Worm (Caenorhabditis elegans) whole organism, L1 larva: ENCODE measurements around the gene F48E8.4.

Source experiments
- alr-1 ChIP-seq: fragments of 200-800 bp; sonication (Bioruptor generic); optimal IDR thresholded peaks from 2 replicates; lab custom pipeline; 2018; ENCODE audit warnings: borderline replicate concordance, mild to moderate bottlenecking, missing genetic modification characterization, missing compliant biosample characterization
- ama-1 ChIP-seq: fragments of 150-350 bp; optimal IDR thresholded peaks from 2 replicates; lab custom pipeline; 2014
- blmp-1 ChIP-seq: fragments of 150-350 bp; optimal IDR thresholded peaks from 2 replicates; lab custom pipeline; 2014; ENCODE audit warnings: missing biosample characterization, missing genetic modification characterization
- ceh-82 ChIP-seq, 3 experiments: fragments of 150-350 bp in 1 of 3; sonication (generic microtip) in 2 of 3; optimal IDR thresholded peaks; 2 replicates each; lab custom pipeline; 2014 to 2017; ENCODE audit warnings: missing biosample characterization in 3 of 3, missing genetic modification characterization in 3 of 3
- ceh-88 ChIP-seq: fragments of 200-800 bp; sonication (Bioruptor generic); IDR thresholded peaks from 2 replicates; pipeline ENCODE4 v1.3.6; 2022; ENCODE audit warnings: missing genetic modification characterization, missing compliant biosample characterization
- ceh-90 ChIP-seq: sonication (generic microtip); optimal IDR thresholded peaks from 2 replicates; lab custom pipeline; 2016; ENCODE audit warnings: missing genetic modification characterization, missing compliant biosample characterization
- dpl-1 ChIP-seq, 3 experiments: fragments of 150-350 bp in 2 of 3; sonication (generic microtip) in 1 of 3; optimal IDR thresholded peaks; 2 replicates each; lab custom pipeline; 2014 to 2017; ENCODE audit warnings: missing biosample characterization in 3 of 3, missing genetic modification characterization in 3 of 3, missing genetic modification reagents in 3 of 3
- dsc-1 ChIP-seq: sonication (generic microtip); optimal IDR thresholded peaks from 2 replicates; lab custom pipeline; 2016; ENCODE audit warnings: mild to moderate bottlenecking, missing genetic modification characterization, missing compliant biosample characterization
- efl-1 ChIP-seq, 4 experiments: fragments of 150-350 bp; optimal IDR thresholded peaks in 3 of 4; peaks in 1 of 4; 1 replicate in 1 of 4; 2 replicates in 3 of 4; lab custom pipeline; 2014; ENCODE audit warnings: missing biosample characterization in 2 of 4, missing genetic modification characterization in 2 of 4, missing genetic modification reagents in 2 of 4
- efl-3 ChIP-seq: fragments of 200-800 bp; sonication (Bioruptor generic); optimal IDR thresholded peaks from 2 replicates; lab custom pipeline; 2018; ENCODE audit warnings: mild to moderate bottlenecking, missing genetic modification characterization, missing compliant biosample characterization
- egl-13 ChIP-seq: sonication (generic microtip); optimal IDR thresholded peaks from 2 replicates; lab custom pipeline; 2016; ENCODE audit warnings: missing genotype, missing genetic modification reagents, missing genetic modification characterization, missing compliant biosample characterization
- fos-1 ChIP-seq: fragments of 150-350 bp; optimal IDR thresholded peaks from 2 replicates; lab custom pipeline; 2014; ENCODE audit warnings: missing biosample characterization, missing genetic modification characterization
- grh-1 ChIP-seq: fragments of 200-800 bp; sonication (Bioruptor generic); IDR thresholded peaks from 2 replicates; pipeline ENCODE4 v1.3.6; 2022; ENCODE audit warnings: missing genetic modification reagents, missing genetic modification characterization, missing compliant biosample characterization
- hlh-17 ChIP-seq: fragments of 200-800 bp; sonication (Bioruptor generic); optimal IDR thresholded peaks from 2 replicates; lab custom pipeline; 2018; ENCODE audit warnings: missing genetic modification characterization, mild to moderate bottlenecking, missing compliant biosample characterization, moderate library complexity, borderline replicate concordance
- jun-1 ChIP-seq: fragments of 150-350 bp; optimal IDR thresholded peaks from 2 replicates; lab custom pipeline; 2014; ENCODE audit warnings: missing biosample characterization, missing genetic modification reagents, missing genetic modification characterization
- lin-14 ChIP-seq: fragments of 200-800 bp; sonication (Bioruptor generic); optimal IDR thresholded peaks from 2 replicates; lab custom pipeline; 2018; ENCODE audit warnings: mild to moderate bottlenecking, missing genetic modification characterization, moderate library complexity, missing compliant biosample characterization
- lin-35 ChIP-seq, 2 experiments: fragments of 150-350 bp; optimal IDR thresholded peaks; 2 replicates each; lab custom pipeline; 2014; ENCODE audit warnings: missing biosample characterization in 2 of 2, missing genetic modification characterization in 2 of 2, missing genetic modification reagents in 2 of 2
- lsy-2 ChIP-seq, 2 experiments: fragments of 150-350 bp; optimal IDR thresholded peaks; 2 replicates each; lab custom pipeline; 2014; ENCODE audit warnings: missing biosample characterization in 2 of 2, missing genetic modification characterization in 2 of 2
- mep-1 ChIP-seq: fragments of 150-350 bp; optimal IDR thresholded peaks from 2 replicates; lab custom pipeline; 2014; ENCODE audit warnings: missing biosample characterization, missing genetic modification characterization
- nhr-19 ChIP-seq: fragments of 200-800 bp; sonication (Bioruptor generic); conservative IDR thresholded peaks from 2 replicates; pipeline ENCODE4 v1.3.6; 2022; ENCODE audit warnings: missing genetic modification characterization, missing compliant biosample characterization
- nhr-20 ChIP-seq: sonication (generic microtip); optimal IDR thresholded peaks from 2 replicates; lab custom pipeline; 2016; ENCODE audit warnings: mild to moderate bottlenecking, missing genetic modification characterization, missing compliant biosample characterization
- nhr-237 ChIP-seq: fragments of 150-350 bp; optimal IDR thresholded peaks from 2 replicates; lab custom pipeline; 2014; ENCODE audit warnings: missing biosample characterization, missing genetic modification characterization
- nhr-47 ChIP-seq: sonication (generic microtip); optimal IDR thresholded peaks from 2 replicates; lab custom pipeline; 2016; ENCODE audit warnings: mild to moderate bottlenecking, missing genetic modification characterization, moderate library complexity, missing compliant biosample characterization
- nhr-71 ChIP-seq: sonication (generic microtip); optimal IDR thresholded peaks from 2 replicates; lab custom pipeline; 2016; ENCODE audit warnings: mild to moderate bottlenecking, missing genetic modification characterization, moderate library complexity, missing compliant biosample characterization
- nhr-85 ChIP-seq: sonication (generic microtip); peaks from one replicate; lab custom pipeline; 2016; ENCODE audit warnings: missing genetic modification characterization, inconsistent platforms, missing compliant biosample characterization
- nhr-90 ChIP-seq: sonication (generic microtip); optimal IDR thresholded peaks from 2 replicates; lab custom pipeline; 2016; ENCODE audit warnings: mild to moderate bottlenecking, missing genetic modification characterization, missing compliant biosample characterization; ENCODE audit not compliant: poor library complexity
- pag-3 ChIP-seq: sonication (generic microtip); optimal IDR thresholded peaks from 2 replicates; lab custom pipeline; 2017; ENCODE audit warnings: missing genetic modification characterization, mild to moderate bottlenecking, missing compliant biosample characterization, antibody characterized with exemption, borderline replicate concordance; ENCODE audit not compliant: insufficient read depth
- rnt-1 ChIP-seq: sonication (generic microtip); optimal IDR thresholded peaks from 2 replicates; lab custom pipeline; 2016; ENCODE audit warnings: mild to moderate bottlenecking, missing genetic modification characterization, moderate library complexity, missing compliant biosample characterization
- unc-86 ChIP-seq: sonication (generic microtip); optimal IDR thresholded peaks from 2 replicates; lab custom pipeline; 2016; ENCODE audit warnings: missing genetic modification characterization, missing compliant biosample characterization
- unc-98 ChIP-seq: fragments of 200-800 bp; sonication (Bioruptor generic); IDR thresholded peaks from 2 replicates; pipeline ENCODE4 v1.3.6; 2022; ENCODE audit warnings: missing genetic modification characterization, missing compliant biosample characterization
- ztf-4 ChIP-seq: fragments of 150-350 bp; optimal IDR thresholded peaks from 2 replicates; lab custom pipeline; 2014; ENCODE audit warnings: missing biosample characterization, missing genetic modification characterization

Gene F48E8.4

DNA sequence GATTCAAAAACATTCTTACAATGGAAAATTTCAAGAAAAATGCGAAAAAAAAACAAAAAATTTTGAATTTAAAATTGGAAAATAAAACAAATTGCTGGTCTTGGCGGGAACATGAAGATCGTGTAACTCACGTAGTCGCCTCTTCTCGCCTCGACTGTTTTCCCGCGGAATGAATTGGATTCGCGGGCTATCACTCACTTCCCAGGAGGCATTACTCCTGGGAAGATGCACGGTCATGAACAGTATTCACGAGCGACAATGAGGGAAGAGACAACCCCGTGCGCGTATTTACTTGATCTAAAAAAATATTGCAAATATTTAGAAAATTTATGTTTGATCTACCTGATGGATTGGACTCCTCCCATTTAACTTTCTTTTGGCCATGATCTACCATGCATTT lies 47.1 kb upstream of the F48E8.4 start (continued):
- TF ChIP-seq nhr-90 (tag; lab: Kevin White, UChicago) (no peak), ceh-88 (GFP tag; lab: Robert Waterston, UW) (no peak)

DNA sequence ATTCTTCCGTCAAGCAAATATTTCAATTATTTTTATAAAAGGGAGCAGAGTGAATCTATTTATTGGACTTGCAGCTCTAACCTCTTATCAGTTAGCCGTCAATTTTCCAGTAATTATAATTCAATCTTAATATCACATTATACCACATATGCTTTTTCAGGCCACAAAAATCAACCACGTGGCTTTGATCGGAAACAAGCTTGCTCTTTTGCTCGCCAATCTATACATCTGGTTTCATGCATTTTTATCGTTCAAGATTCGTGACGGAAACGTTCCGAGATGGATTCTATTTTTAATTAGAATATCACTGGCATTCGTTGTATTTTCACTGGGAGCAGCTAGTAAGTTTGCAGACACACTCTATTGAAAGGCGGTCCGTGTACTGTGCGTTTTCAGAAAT lies 46.3 kb upstream of the F48E8.4 start:
- TF ChIP-seq dsc-1 (tag; lab: Kevin White, UChicago) = peak; percentile 82
- no peak for TF ChIP-seq hlh-17 (GFP tag; lab: Kevin White, UChicago)

ce11 chrIII:5407588-5407987 lies 45.8 kb upstream of the F48E8.4 start, which contains the start of gene W03A5.1:
Gene W03A5.1, plus strand, starts transcription at chrIII:5407888.
- TF ChIP-seq nhr-85 (tag; lab: Kevin White, UChicago) = no peak
- TF ChIP-seq ama-1 (lab: Kevin White, UChicago) = no peak
- no peak for TF ChIP-seq alr-1 (tag; lab: Kevin White, UChicago)
- no peak for TF ChIP-seq unc-86 (tag; lab: Kevin White, UChicago)
- no peak for TF ChIP-seq grh-1 (GFP tag; lab: Robert Waterston, UW)
- TF ChIP-seq ceh-82 (tag; optimal IDR thresholded peaks at IDR 0.05; lab: Kevin White, UChicago) = no peak
- TF ChIP-seq efl-3 (GFP tag; lab: Kevin White, UChicago) = no peak
- no peak for TF ChIP-seq nhr-20 (tag; lab: Kevin White, UChicago)
- no peak for TF ChIP-seq egl-13 (tag; lab: Kevin White, UChicago)
- no peak for TF ChIP-seq nhr-237
- TF ChIP-seq, all 84 proteins: peak for 0

ce11 chrIII:5413680-5414079 lies 39.7 kb upstream of the F48E8.4 start, which contains the start of gene grl-22:
Gene grl-22, minus strand, starts transcription at chrIII:5414011.
- no peak for TF ChIP-seq ztf-4 (tag; lab: Kevin White, UChicago)
- no peak for TF ChIP-seq dpl-1 (GFP tag; optimal IDR thresholded peaks at IDR 0.05; lab: Kevin White, UChicago)
- TF ChIP-seq ceh-90 (tag; lab: Kevin White, UChicago) = no peak
- no peak for TF ChIP-seq efl-1 (optimal IDR thresholded peaks at IDR 0.05; lab: Kevin White, UChicago)
- peak in 1 of 2 experiments; percentile 39 for TF ChIP-seq efl-1 (GFP tag; optimal IDR thresholded peaks at IDR 0.05 in 1 of 2; lab: Kevin White, UChicago)
- no peak for TF ChIP-seq mep-1 (tag; lab: Kevin White, UChicago)
- TF ChIP-seq fos-1 (tag; lab: Kevin White, UChicago) = no peak

DNA sequence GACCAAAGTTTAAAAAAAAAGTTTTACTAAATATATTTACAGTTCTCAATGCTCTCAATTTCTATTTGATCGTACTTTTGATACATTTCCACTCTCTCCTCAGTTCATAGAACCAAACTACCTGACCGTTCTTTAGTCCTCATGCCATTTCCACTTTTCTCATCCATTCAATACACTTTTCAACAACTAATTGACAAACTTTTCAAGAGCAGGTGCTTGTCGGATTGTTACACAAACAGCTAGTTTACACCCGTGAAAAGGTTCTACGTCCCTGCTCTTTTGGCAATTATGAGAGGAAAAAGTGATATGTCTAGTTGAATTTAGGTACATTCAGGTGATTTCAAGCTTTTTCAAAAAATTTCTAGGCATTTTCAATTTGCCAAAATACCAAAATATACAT lies 35.5 kb upstream of the F48E8.4 start:
- TF ChIP-seq lsy-2 (tag; optimal IDR thresholded peaks at IDR 0.05; lab: Kevin White, UChicago) (peak in 1 of 2 experiments; percentile 31), pag-3 (tag; lab: Kevin White, UChicago) (peak; percentile 59), rnt-1 (tag; lab: Kevin White, UChicago) (peak; percentile 43), jun-1 (tag; lab: Kevin White, UChicago) (no peak), nhr-19 (peak; percentile 51), nhr-71 (tag; lab: Kevin White, UChicago) (peak; percentile 36), lin-14 (peak; percentile 58), nhr-47 (no peak), lin-35 (GFP tag; optimal IDR thresholded peaks at IDR 0.05; lab: Kevin White, UChicago) (peak in 1 of 2 experiments; percentile 4)

DNA sequence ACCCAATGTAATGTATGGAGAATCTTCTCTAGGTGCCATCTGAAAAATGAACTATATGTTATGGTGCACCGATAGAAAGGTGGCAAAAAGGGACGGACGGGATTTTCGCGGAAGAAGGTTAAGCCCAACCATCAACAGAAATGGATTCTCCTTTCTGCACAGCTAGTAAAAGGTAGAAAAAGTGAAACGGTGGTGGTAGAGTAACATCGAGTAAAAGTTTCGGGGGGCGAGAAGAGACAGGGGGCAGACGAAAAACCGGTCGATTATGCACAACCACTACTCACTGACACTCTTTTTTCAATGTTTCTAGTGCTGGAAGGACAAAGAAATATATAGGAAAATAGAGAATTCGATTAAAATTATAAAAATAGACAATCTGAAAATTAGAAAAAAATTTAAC lies 33.9 kb upstream of the F48E8.4 start:
- TF ChIP-seq unc-98 (no peak), blmp-1 (tag; lab: Kevin White, UChicago) (peak; percentile 66)
